Fruit fly (Drosophila melanogaster) Kc167 (cell line): ENCODE measurements around the gene Plod.

Experiments used
- Myc ChIP-seq: fragments of >200 bp; optimal IDR thresholded peaks from 2 replicates; lab custom pipeline; 2017; ENCODE audit warnings: missing external identifiers
- Sin3A ChIP-seq: fragments of >200 bp; optimal IDR thresholded peaks from 2 replicates; lab custom pipeline; 2018; ENCODE audit warnings: missing external identifiers
- h ChIP-seq: fragments of >200 bp; optimal IDR thresholded peaks from 3 replicates; lab custom pipeline; 2018; ENCODE audit warnings: missing external identifiers
- insv ChIP-seq: fragments of >200 bp; optimal IDR thresholded peaks from 3 replicates; lab custom pipeline; 2018; ENCODE audit warnings: missing external identifiers
- psq ChIP-seq: fragments of >200 bp; optimal IDR thresholded peaks from 2 replicates; lab custom pipeline; 2017; ENCODE audit warnings: missing external identifiers
- ttk ChIP-seq: sonication (Bioruptor generic); optimal IDR thresholded peaks from 2 replicates; lab custom pipeline; 2017; ENCODE audit warnings: missing external identifiers

The Plod gene

dm6 chr3L:11244024-11244576 lies 38.3 kb upstream of the Plod start:
- no peak for TF ChIP-seq psq (lab: Kevin White, UChicago)
- TF ChIP-seq insv, result no peak
- TF ChIP-seq h (lab: Kevin White, UChicago), result no peak
- TF ChIP-seq Sin3A, result no peak
- no peak for TF ChIP-seq ttk (lab: Kevin White, UChicago)
- TF ChIP-seq Myc (lab: Kevin White, UChicago), result no peak

dm6 chr3L:11243292-11243670 lies 37.5 kb upstream of the Plod start:
- TF ChIP-seq insv, result no peak
- no peak for TF ChIP-seq psq (lab: Kevin White, UChicago)
- no peak for TF ChIP-seq ttk (lab: Kevin White, UChicago)
- no peak for TF ChIP-seq Sin3A
- TF ChIP-seq Myc (lab: Kevin White, UChicago), result no peak
- no peak for TF ChIP-seq h (lab: Kevin White, UChicago)

dm6 chr3L:11242410-11243291 lies 36.8 kb upstream of the Plod start:
- TF ChIP-seq Sin3A (no peak), psq (lab: Kevin White, UChicago) (no peak), h (lab: Kevin White, UChicago) (no peak), Myc (lab: Kevin White, UChicago) (no peak), ttk (lab: Kevin White, UChicago) (no peak), insv (no peak)

dm6 chr3L:11241949-11242348 lies 36.1 kb upstream of the Plod start:
- TF ChIP-seq ttk (lab: Kevin White, UChicago), result no peak
- TF ChIP-seq Myc (lab: Kevin White, UChicago), result no peak
- no peak for TF ChIP-seq insv
- TF ChIP-seq psq (lab: Kevin White, UChicago), result no peak
- TF ChIP-seq h (lab: Kevin White, UChicago), result no peak
- no peak for TF ChIP-seq Sin3A

dm6 chr3L:11239191-11239641 lies 33.4 kb upstream of the Plod start:
- TF ChIP-seq ttk (lab: Kevin White, UChicago), result no peak
- TF ChIP-seq Sin3A, result no peak
- no peak for TF ChIP-seq Myc (lab: Kevin White, UChicago)
- TF ChIP-seq h (lab: Kevin White, UChicago), result no peak
- no peak for TF ChIP-seq psq (lab: Kevin White, UChicago)
- no peak for TF ChIP-seq insv

dm6 chr3L:11237127-11237759 lies 31.4 kb upstream of the Plod start:
- TF ChIP-seq h (lab: Kevin White, UChicago), result no peak
- TF ChIP-seq insv, result no peak
- no peak for TF ChIP-seq Myc (lab: Kevin White, UChicago)
- no peak for TF ChIP-seq psq (lab: Kevin White, UChicago)
- TF ChIP-seq Sin3A, result no peak
- no peak for TF ChIP-seq ttk (lab: Kevin White, UChicago)

dm6 chr3L:11236118-11236517 lies 30.3 kb upstream of the Plod start, which contains the start of gene Ir68a:
Ir68a (minus strand) TSS chr3L:11236218.
- TF ChIP-seq ttk (lab: Kevin White, UChicago) (no peak), Myc (lab: Kevin White, UChicago) (no peak), Sin3A (no peak), h (lab: Kevin White, UChicago) (no peak), insv (no peak), psq (lab: Kevin White, UChicago) (no peak)

- TF ChIP-seq h (lab: Kevin White, UChicago) (no peak), insv (no peak), Myc (lab: Kevin White, UChicago) (no peak), Sin3A (no peak), ttk (lab: Kevin White, UChicago) (no peak), psq (lab: Kevin White, UChicago) (no peak)
These were observed 27.7 kb upstream of the Plod start for dm6 chr3L:11233547-11233946.

dm6 chr3L:11227708-11228107 lies 21.9 kb upstream of the Plod start:
- TF ChIP-seq ttk (lab: Kevin White, UChicago), result no peak
- no peak for TF ChIP-seq psq (lab: Kevin White, UChicago)
- TF ChIP-seq h (lab: Kevin White, UChicago), result no peak
- no peak for TF ChIP-seq Myc (lab: Kevin White, UChicago)
- no peak for TF ChIP-seq insv

dm6 chr3L:11224651-11225050 lies 18.8 kb upstream of the Plod start:
- TF ChIP-seq psq (lab: Kevin White, UChicago) (no peak), insv (no peak), h (lab: Kevin White, UChicago) (no peak), ttk (lab: Kevin White, UChicago) (no peak), Sin3A (no peak), Myc (lab: Kevin White, UChicago) (no peak)

dm6 chr3L:11218892-11219291 lies 13.1 kb upstream of the Plod start:
- TF ChIP-seq Sin3A, result no peak
- TF ChIP-seq h (lab: Kevin White, UChicago), result no peak
- TF ChIP-seq insv, result no peak
- TF ChIP-seq Myc (lab: Kevin White, UChicago), result no peak
- TF ChIP-seq psq (lab: Kevin White, UChicago), result no peak

dm6 chr3L:11217893-11218292 lies 12.1 kb upstream of the Plod start:
- TF ChIP-seq ttk (lab: Kevin White, UChicago) (no peak), insv (no peak), h (lab: Kevin White, UChicago) (no peak), psq (lab: Kevin White, UChicago) (no peak), Sin3A (no peak), Myc (lab: Kevin White, UChicago) (no peak)
